Fruit fly (Drosophila melanogaster): ENCODE measurements around the gene AdamTS-A.

DNA sequence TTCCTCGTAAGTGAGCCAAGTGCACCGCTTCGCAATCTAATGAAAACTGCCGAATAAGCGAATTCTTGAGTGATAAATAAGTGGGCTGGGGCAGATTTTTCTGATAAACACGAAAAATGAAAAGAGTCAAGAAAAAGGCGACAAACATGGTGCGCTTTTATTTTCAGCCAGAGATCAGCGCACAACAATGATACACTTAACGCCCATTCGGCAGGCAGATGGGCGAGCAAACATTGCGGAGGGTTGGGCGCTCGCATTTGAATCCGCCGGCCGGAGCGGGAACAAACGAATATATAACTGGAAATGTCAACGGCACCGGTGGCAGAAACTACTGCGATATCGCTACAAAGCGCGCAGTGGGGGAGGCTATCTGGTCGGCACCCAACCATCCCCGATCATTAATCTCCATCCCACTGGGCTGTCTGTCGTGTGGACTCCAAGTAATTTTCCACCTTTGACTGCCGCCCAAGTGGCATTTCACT is 68.9 kb downstream of the AdamTS-A start, which contains the start of gene CG6125:
- no peak for TF ChIP-seq Sp1 (GFP tag; optimal IDR thresholded peaks at IDR 0.05)
- TF ChIP-seq ey (GFP tag; optimal IDR thresholded peaks at IDR 0.05) = no peak
- TF ChIP-seq pan (optimal IDR thresholded peaks at IDR 0.05) = no peak
- no peak for TF ChIP-seq sage (GFP tag; optimal IDR thresholded peaks at IDR 0.05)
- TF ChIP-seq usp (GFP tag; optimal IDR thresholded peaks at IDR 0.05) = no peak
- TF ChIP-seq psq (GFP tag; optimal IDR thresholded peaks at IDR 0.05) = no peak
- TF ChIP-seq brk (GFP tag; optimal IDR thresholded peaks at IDR 0.05) = no peak
- no peak for TF ChIP-seq br (GFP tag; optimal IDR thresholded peaks at IDR 0.05)
- no peak for TF ChIP-seq foxo (GFP tag; optimal IDR thresholded peaks at IDR 0.05)
- TF ChIP-seq lola (GFP tag; optimal IDR thresholded peaks at IDR 0.05) = no peak
- TF ChIP-seq Abd-B (GFP tag; optimal IDR thresholded peaks at IDR 0.05) = no peak
- no peak for TF ChIP-seq CG9705 (GFP tag; optimal IDR thresholded peaks at IDR 0.05)
- no peak for TF ChIP-seq Dif (GFP tag; optimal IDR thresholded peaks at IDR 0.05; ENCODE audit: partially characterized antibody)
